Worm (Caenorhabditis elegans): Measurements from ENCODE around the gene srx-50.

Gene srx-50

DNA sequence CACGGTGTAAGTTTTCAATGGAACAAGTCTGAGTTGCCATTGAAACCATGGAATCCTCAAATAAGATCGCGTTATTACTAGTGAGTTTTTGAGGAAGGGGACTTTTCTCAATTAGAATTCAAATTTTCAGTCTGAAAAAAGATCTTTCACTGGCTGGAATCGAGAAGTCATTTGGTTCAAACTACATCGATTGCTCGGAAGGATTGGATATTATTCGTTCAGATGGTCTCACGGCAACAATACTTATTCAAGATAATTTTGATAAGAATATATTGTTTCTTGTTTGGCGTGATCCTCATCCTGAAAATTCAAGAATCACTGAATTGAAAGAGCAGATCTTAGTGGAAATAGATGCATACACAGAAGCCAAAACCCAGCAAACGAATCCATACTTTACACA is 9.7 kb downstream of the srx-50 start:
- no peak for TF ChIP-seq unc-62 (GFP tag; optimal IDR thresholded peaks at IDR 0.05)

DNA sequence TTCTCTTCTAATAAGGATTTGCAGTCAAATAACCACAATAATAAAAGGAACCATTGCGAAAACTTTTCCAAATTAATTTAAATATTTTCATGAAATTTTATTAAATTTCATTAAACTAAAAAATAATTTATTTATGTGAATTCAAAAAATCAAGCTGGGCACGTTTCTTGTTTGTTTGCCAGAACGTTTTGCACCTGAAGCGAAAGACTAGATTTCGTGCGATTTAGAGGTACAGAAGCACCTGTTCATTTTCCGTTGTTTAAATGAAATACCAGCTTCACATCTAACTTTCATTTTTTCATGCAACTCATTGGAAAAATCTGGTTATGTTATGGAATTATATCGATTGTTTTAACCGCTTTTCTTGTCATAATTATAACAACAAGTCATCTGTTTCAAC is 14.3 kb downstream of the srx-50 start, which contains the start of gene srg-48:
Gene srg-48 (plus strand): TSS at position 301 of the 400 bp plus-strand sequence.
- no peak for TF ChIP-seq unc-62 (GFP tag; optimal IDR thresholded peaks at IDR 0.05)

DNA sequence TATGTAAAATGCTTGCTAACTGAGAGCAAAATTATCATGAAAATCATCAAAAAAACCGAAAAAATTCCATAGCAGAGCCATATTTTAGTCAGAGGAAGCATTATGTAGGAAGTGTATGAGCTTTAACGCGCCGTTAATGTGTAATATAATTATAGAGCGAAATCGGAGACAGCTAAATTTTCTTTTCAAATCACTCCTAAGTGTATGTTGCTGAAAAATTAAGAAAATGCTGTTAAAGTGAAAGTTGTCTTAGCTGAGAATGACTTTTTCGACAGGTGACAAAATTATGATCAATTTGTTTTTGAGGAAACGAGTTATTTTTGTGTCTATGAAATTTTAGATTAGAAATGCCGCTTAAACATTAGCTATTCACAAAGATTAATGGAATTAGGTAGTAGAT is 17.3 kb downstream of the srx-50 start, which contains the start of gene srg-50:
Gene srg-50 (minus strand): TSS at position 101 of the 400 bp plus-strand sequence.
- no peak for TF ChIP-seq unc-62 (GFP tag; optimal IDR thresholded peaks at IDR 0.05)

DNA sequence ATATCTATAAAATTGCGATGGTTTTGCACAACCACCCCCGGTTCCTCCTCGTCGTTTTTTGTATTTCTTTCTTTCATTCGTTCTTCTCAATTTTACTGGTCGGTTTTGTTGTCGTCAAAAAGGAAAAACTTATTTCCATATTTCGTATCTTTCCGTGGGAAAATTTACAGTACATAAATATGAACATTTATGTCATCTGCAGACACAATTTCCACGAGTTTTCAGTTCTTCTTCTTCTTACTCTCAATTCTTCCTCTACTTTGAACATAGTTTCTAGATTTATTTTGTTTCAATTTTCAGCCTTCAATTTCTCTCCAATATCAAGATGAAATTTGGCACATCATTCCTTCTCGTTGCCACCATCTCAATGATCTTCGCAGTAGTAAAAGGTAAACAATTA is 23.4 kb downstream of the srx-50 start, which contains the start of gene Y43B11AR.1:
Gene Y43B11AR.1 (plus strand): TSS at position 301 of the 400 bp plus-strand sequence.
- no peak for TF ChIP-seq unc-62 (GFP tag; optimal IDR thresholded peaks at IDR 0.05)

DNA sequence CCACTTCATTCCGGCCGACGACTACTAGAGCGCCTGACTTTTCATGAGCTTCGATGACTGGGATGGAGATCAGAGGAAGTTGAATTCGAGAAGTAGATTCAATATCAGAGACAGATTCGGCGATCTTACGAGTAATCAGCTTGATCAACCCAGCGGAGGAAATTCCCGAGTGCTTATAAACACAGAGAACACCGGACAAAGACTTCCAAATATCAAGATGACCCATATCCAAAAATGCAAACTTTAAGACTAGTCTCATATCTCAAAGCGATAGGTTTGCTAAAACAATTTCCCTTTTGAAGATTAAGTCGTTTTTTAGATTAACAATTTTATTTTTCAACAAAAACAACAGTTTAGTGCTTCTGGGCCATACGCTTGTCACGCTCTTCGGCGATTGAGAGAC is 25.6 kb downstream of the srx-50 start, which contains the start of gene Y43B11AR.3:
Gene Y43B11AR.3 (minus strand): TSS at position 335 of the 403 bp plus-strand sequence.
- no peak for TF ChIP-seq unc-62 (GFP tag; optimal IDR thresholded peaks at IDR 0.05)

DNA sequence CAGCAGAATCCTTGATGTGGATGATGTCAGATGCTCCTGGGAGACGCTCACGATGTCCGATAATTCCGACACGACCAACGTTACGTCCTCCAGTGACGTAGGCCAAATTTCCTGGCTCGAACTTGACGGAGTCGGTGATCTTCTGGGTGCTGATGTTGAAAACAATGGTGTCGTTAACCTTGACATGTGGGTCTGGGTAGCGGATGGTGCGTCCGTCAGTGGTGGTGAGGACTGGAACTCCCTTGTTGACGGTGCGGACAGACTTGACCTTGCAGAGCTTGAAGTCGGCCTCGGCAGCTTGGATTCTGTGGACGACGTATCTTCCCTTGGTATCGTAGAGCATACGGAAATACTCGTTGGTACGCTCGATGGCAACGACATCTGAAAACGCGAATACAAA is 26.2 kb downstream of the srx-50 start:
- no peak for TF ChIP-seq unc-62 (GFP tag; optimal IDR thresholded peaks at IDR 0.05)

DNA sequence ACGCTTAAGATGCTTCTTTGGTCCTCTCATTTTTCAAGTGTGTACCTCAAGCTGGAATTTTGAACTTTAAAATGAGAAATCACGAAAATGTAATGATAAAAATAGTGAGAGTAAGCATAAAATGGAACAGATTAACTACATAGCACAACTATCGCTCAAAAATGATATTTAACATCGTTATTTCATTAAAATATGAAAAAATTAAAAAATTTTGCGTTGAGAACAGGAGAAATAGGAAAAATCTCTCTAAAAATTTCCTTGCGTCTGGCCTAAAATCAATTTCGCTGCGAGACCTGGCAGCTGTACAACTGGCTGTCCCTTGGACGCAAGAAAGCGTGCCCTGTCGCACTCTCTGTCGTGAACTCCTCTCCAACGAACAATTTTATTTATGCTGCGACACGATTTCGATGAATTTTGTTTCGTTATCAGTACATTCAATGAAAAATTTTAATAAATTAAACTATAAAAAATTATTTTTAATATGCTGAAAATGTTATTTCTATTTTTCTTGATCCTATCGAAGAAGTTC is 26.9 kb downstream of the srx-50 start, which contains the start of gene rps-4:
Gene rps-4 (minus strand): TSS at position 51 of the 529 bp plus-strand sequence.
- no peak for TF ChIP-seq unc-62 (GFP tag; optimal IDR thresholded peaks at IDR 0.05)

DNA sequence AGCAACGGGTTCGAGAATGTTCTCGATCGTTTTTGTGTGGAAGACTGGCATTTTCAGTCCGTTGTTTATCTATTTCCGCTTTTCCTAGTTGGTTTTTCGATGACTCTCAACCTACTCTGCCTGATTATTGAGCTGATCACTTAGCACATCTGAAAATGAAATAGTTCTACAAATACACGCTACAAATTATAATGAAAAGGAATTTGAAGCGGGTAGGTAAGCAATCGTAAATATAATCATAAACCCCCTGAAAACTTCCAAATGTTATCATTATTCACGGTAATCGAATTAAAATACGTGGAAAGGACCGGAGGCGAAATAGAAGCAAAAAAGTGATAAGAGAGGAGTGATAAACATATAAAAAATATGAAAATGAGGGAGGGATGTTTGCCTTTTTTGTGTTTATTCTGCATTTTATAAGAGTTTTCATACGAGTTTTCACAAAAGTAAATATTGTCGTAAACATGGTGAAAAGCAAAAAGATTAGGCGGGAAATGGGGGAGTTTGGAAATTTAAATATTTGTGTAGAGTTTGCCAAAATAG is 36.5 kb downstream of the srx-50 start, which contains the start of gene deb-1:
Gene deb-1 (minus strand): TSS at position 51 of the 543 bp plus-strand sequence.
- no peak for TF ChIP-seq unc-62 (GFP tag; optimal IDR thresholded peaks at IDR 0.05)

DNA sequence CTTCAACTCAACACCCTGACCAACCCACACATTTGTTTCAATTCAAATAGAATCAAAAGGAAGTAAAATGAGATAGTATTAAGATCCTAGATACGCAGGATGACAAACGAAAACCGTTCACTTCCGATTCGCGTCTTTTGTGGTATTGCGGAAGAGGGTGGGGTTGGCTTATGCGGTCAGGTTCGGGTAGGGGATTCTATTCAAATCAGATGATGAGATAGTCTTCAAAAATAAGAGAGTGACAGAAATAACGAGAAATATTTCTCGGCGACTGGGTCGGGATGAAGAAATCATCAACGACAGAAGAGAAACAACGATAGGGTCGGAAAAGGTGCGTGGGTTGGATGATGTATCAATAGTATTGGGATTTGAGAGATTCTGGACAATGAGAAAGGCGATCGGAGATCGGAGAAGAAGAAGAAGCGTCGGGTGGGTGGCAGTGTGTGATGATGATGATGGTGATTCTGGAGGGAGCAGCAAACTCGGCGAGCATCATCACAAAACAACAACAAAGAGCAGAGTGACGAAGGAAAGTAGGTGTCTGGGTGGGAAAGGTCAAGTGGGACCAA is 37.7 kb downstream of the srx-50 start:
- TF ChIP-seq unc-62 (GFP tag; optimal IDR thresholded peaks at IDR 0.05), result no peak

DNA sequence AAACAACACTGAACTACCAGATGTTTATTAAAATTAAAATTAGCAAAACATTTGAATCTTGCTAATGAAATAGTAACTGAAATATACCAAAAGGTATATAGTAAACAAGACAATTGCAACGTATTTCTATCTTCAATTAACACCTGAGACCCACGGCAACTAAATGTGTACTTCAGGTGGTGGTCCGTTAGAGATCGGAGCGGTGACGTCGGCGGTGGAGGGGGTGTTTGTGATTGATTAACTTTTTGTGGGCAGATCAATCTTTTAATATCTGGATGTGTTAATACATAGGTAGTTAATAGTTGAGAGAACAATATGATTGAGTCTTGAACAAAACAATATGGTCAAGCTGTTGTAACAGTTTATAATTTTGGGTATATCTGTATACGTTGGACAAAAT is 38.3 kb downstream of the srx-50 start:
- TF ChIP-seq unc-62 (GFP tag; optimal IDR thresholded peaks at IDR 0.05), result no peak

DNA sequence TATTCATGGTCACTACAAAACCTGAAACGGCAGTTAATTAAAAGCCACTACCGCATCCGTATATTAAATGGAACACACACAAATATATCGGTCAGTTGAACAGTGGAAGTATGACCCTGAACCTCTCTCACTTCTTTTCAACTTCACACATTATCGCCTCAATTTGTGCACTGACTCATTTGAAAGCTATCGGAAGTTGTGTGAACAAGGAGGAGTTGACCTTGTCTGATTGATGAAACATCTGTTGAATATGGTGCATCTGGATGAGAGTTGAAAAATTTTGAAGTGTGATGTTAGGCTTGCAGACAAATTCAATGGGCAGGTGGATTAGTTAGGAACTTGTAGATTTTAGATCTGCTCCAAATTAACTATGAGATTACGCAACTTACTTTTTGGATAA is 39.7 kb downstream of the srx-50 start:
- TF ChIP-seq unc-62 (GFP tag; optimal IDR thresholded peaks at IDR 0.05), result no peak

DNA sequence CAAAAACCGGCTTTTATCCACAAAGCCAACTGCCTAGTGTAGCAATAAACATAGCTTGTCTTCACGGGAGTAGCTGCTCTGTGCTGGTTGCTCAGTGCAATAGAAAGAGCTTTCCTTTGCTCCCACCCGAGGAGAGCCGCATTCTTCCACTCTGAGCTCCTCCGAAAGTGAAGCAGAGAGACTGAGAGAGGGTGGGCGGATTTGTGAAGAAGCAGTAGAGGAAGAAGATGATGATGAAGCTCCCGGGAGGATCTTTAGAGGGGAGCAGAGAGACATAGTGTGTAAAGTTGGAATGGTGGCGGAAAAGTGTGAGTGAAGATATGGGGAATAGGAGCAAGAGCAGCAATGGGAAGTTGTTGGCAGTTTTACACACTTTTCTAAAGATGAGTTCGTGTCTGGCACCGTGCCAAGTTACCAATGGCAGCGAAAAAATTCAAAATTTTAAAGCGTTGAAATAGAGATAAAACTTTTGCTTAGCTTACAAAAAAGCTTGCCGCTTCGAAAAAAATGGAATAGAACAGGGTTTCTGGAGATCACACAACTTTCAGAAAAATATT is 40.8 kb downstream of the srx-50 start, which contains the start of gene ZC477.4:
Gene ZC477.4 (minus strand): TSS at position 276 of the 557 bp plus-strand sequence.
- TF ChIP-seq unc-62 (GFP tag; optimal IDR thresholded peaks at IDR 0.05), result no peak

DNA sequence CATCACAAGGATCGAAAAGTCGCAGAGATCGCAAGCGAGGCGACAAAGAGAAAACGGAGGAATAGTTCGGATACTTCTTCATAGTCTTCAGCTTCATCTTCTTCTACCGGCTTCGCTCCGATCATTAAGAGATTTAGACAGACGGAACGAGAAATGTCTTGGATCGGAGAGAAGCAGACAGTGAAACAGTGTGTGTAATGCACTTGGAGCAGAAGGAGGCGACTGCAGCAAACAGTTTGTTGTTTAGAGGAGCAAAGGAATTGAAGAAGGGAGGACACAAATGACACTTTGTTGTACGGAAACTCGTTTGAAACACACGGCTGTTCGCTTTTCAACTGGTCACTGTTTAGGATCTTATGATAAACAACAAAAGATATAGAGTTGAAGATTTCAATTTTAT is 41.6 kb downstream of the srx-50 start:
- TF ChIP-seq unc-62 (GFP tag; optimal IDR thresholded peaks at IDR 0.05), result no peak

DNA sequence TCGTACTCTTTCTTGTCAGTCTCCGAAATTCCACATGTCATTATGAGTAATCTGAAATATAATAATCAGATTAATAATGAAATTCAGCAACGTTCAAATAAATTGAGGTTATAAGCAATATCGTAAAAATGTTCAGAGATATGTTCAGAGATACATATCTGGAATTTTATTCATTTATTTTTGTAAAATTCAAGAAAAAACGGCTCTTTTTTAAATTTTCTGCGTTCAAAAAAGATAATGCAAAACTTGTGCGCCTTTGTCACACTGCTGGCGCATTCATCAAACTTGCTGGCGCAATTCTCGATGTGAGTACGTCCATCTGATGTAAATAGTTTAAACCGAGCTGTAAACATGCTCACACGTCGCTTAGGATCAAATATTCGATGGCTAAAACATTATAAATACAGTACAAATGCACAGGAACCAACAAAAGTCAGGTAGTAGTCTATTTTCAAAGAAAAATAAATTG is 45.5 kb downstream of the srx-50 start, which contains the start of the genes rde-8 and ZC477.3:
Gene rde-8 (minus strand): TSS at position 51 of the 469 bp plus-strand sequence.
Gene ZC477.3 (plus strand): TSS at position 282 of the 469 bp plus-strand sequence.
- TF ChIP-seq unc-62 (GFP tag; optimal IDR thresholded peaks at IDR 0.05), result no peak

DNA sequence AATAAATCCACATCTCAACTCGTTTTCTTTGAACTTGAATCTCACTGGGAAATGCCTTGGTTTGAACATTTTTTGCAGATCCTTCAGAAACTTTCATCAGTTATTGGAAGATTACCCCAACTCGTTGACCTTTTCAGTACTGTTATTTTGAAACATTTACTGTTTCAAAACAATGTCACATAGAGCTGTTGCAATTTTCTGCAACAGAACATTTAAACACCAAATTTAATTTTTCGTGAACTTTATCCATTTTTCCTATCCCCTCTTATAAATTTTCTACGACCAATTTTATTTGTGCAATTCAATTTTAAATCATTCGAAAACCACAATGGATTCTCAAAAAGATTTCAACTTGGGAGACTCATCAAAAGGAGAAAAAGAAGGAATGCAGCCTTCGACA is 50.1 kb downstream of the srx-50 start, which contains the start of gene ZC477.2:
Gene ZC477.2 (plus strand): TSS at position 301 of the 400 bp plus-strand sequence.
- no peak for TF ChIP-seq unc-62 (GFP tag; optimal IDR thresholded peaks at IDR 0.05)

Data from whole organism, dauer.